Worm (Caenorhabditis elegans): ENCODE data around the gene dmd-4.

- TF ChIP-seq mdl-1 (tag; optimal IDR thresholded peaks at IDR 0.05) = peak; percentile 58
- peak; percentile 58 for TF ChIP-seq snpc-4 (tag; optimal IDR thresholded peaks at IDR 0.05)
- peak; percentile 80 for TF ChIP-seq nhr-11 (tag; optimal IDR thresholded peaks at IDR 0.05)
- no peak for TF ChIP-seq ztf-11 (tag; optimal IDR thresholded peaks at IDR 0.05)
- peak; percentile 95 for TF ChIP-seq egl-5 (tag; optimal IDR thresholded peaks at IDR 0.05)
- TF ChIP-seq unc-62 (GFP tag; optimal IDR thresholded peaks at IDR 0.05) = peak; percentile 57
- peak; percentile 93 for TF ChIP-seq nfya-1 (tag; optimal IDR thresholded peaks at IDR 0.05; ENCODE audit: insufficient read depth)
- peak; percentile 57 for TF ChIP-seq lin-39 (tag; optimal IDR thresholded peaks at IDR 0.05)
- TF ChIP-seq tbx-2 (tag; optimal IDR thresholded peaks at IDR 0.05) = peak; percentile 74
- TF ChIP-seq egl-27 (tag; optimal IDR thresholded peaks at IDR 0.05) = no peak
- peak; percentile 76 for TF ChIP-seq lsy-12 (tag; optimal IDR thresholded peaks at IDR 0.05)
- TF ChIP-seq fkh-10 (GFP tag; optimal IDR thresholded peaks at IDR 0.05) = peak; percentile 91
- peak; percentile 71 for TF ChIP-seq elt-2 (tag; optimal IDR thresholded peaks at IDR 0.05)
- TF ChIP-seq nhr-23 (tag; optimal IDR thresholded peaks at IDR 0.05) = peak; percentile 56
Measured at ce11 chrX:14841030-14841429, 20.6 kb downstream of the dmd-4 start.
